Fruit fly (Drosophila melanogaster) whole organism, wandering third instar larva: ENCODE results near the gene barr.
A peak's percentile ranks its signal among the peaks of the same experiment; 100 is the strongest.

Experiments
- Abd-B ChIP-seq: fragments of >200 bp; optimal IDR thresholded peaks from 2 replicates; lab custom pipeline; 2017; ENCODE audit warnings: missing biosample characterization, missing genetic modification characterization
- CG32264 ChIP-seq: fragments of 200-800 bp; sonication (Bioruptor generic); optimal IDR thresholded peaks from 2 replicates; lab custom pipeline; 2016; ENCODE audit warnings: missing biosample characterization, missing genetic modification characterization
- CG9705 ChIP-seq: fragments of 200-800 bp; sonication (Bioruptor generic); optimal IDR thresholded peaks from 2 replicates; lab custom pipeline; 2018; ENCODE audit warnings: missing biosample characterization, mild to moderate bottlenecking, missing genetic modification characterization
- Dfd ChIP-seq: fragments of >200 bp; optimal IDR thresholded peaks from 2 replicates; lab custom pipeline; 2017; ENCODE audit warnings: missing biosample characterization, missing genetic modification characterization
- Dif ChIP-seq: fragments of 200-275, 200-300 bp; sonication (Bioruptor generic); optimal IDR thresholded peaks from 2 replicates; lab custom pipeline; 2018; ENCODE audit warnings: missing biosample characterization, missing genetic modification characterization; ENCODE audit not compliant: partially characterized antibody
- GATAd ChIP-seq: sonication (Bioruptor generic); optimal IDR thresholded peaks from 2 replicates; lab custom pipeline; 2016; ENCODE audit warnings: missing biosample characterization, missing genetic modification characterization
- HLH106 ChIP-seq: fragments of 200-800 bp; optimal IDR thresholded peaks from 3 replicates; lab custom pipeline; 2019; ENCODE audit warnings: missing biosample characterization, mild to moderate bottlenecking, missing genetic modification characterization, moderate library complexity
- Hnf4 ChIP-seq: fragments of 200-800 bp; sonication (Bioruptor generic); optimal IDR thresholded peaks from 2 replicates; lab custom pipeline; 2016; ENCODE audit warnings: missing biosample characterization, mild to moderate bottlenecking, missing genetic modification characterization
- Hr83 ChIP-seq: fragments of 200-300 bp; sonication (Bioruptor generic); optimal IDR thresholded peaks from 2 replicates; lab custom pipeline; 2016; ENCODE audit warnings: missing biosample characterization, mild to moderate bottlenecking, missing genetic modification characterization, moderate library complexity; ENCODE audit not compliant: poor library complexity, severe bottlenecking
- Jra ChIP-seq: sonication (Bioruptor generic); optimal IDR thresholded peaks from 2 replicates; lab custom pipeline; 2016; ENCODE audit warnings: missing biosample characterization, missing genetic modification characterization
- Myc ChIP-seq: fragments of >200 bp; optimal IDR thresholded peaks from 2 replicates; lab custom pipeline; 2017
- Rel ChIP-seq, 2 experiments: fragments of 200-800 bp; sonication (Bioruptor generic) in 1 of 2; optimal IDR thresholded peaks; 2 replicates in 1 of 2; 3 replicates in 1 of 2; lab custom pipeline; 2016 to 2019; ENCODE audit warnings: mild to moderate bottlenecking in 2 of 2, missing biosample characterization in 2 of 2, missing genetic modification characterization in 2 of 2, moderate library complexity in 1 of 2
- Sp1 ChIP-seq: fragments of 200-800 bp; sonication (Bioruptor generic); optimal IDR thresholded peaks from 3 replicates; lab custom pipeline; 2019; ENCODE audit warnings: missing biosample characterization, mild to moderate bottlenecking, missing genetic modification characterization, moderate library complexity
- Vsx2 ChIP-seq: fragments of 200-300, 225-300 bp; sonication (Bioruptor generic); optimal IDR thresholded peaks from 2 replicates; lab custom pipeline; 2018; ENCODE audit warnings: missing biosample characterization, missing genetic modification characterization; ENCODE audit not compliant: partially characterized antibody
- br ChIP-seq: fragments of 200-800 bp; sonication (Bioruptor generic); optimal IDR thresholded peaks from 2 replicates; lab custom pipeline; 2016; ENCODE audit warnings: missing biosample characterization, missing genetic modification characterization
- brk ChIP-seq: fragments of 200-800 bp; sonication (Bioruptor generic); optimal IDR thresholded peaks from 2 replicates; lab custom pipeline; 2016; ENCODE audit warnings: missing biosample characterization, mild to moderate bottlenecking, missing genetic modification characterization
- dl ChIP-seq, 2 experiments: fragments of 175-275, 200-275 bp in 1 of 2; fragments of 200-275 bp in 1 of 2; sonication (Bioruptor generic); optimal IDR thresholded peaks; lab custom pipeline; 2018; ENCODE audit warnings: mild to moderate bottlenecking in 2 of 2, missing biosample characterization in 2 of 2, missing genetic modification characterization in 2 of 2, moderate library complexity in 2 of 2; ENCODE audit not compliant: partially characterized antibody in 2 of 2, insufficient read depth in 1 of 2
- dmrt93B ChIP-seq: fragments of 200-800 bp; sonication (Bioruptor generic); optimal IDR thresholded peaks from 2 replicates; lab custom pipeline; 2018; ENCODE audit warnings: missing biosample characterization, mild to moderate bottlenecking, missing genetic modification characterization
- dsf ChIP-seq: sonication (Bioruptor generic); optimal IDR thresholded peaks from 2 replicates; lab custom pipeline; 2016; ENCODE audit warnings: missing biosample characterization, missing genetic modification characterization, borderline replicate concordance
- ey ChIP-seq: fragments of 200-800 bp; sonication (Bioruptor generic); optimal IDR thresholded peaks from 2 replicates; lab custom pipeline; 2016; ENCODE audit warnings: missing biosample characterization, missing genetic modification characterization
- foxo ChIP-seq, 2 experiments: fragments of 200-800 bp; sonication (Bioruptor generic); optimal IDR thresholded peaks; 2 replicates in 1 of 2; 3 replicates in 1 of 2; lab custom pipeline; 2016 to 2017; ENCODE audit warnings: missing biosample characterization in 2 of 2, missing genetic modification characterization in 2 of 2
- h ChIP-seq: fragments of 200-800 bp; sonication (Bioruptor generic); optimal IDR thresholded peaks from 3 replicates; lab custom pipeline; 2016; ENCODE audit warnings: missing biosample characterization, mild to moderate bottlenecking, missing genetic modification characterization
- jim ChIP-seq: fragments of 175-275, 200-325 bp; sonication (Bioruptor generic); optimal IDR thresholded peaks from 2 replicates; lab custom pipeline; 2016; ENCODE audit warnings: missing biosample characterization, mild to moderate bottlenecking, missing genetic modification characterization
- lola ChIP-seq: fragments of >200 bp; optimal IDR thresholded peaks from 2 replicates; lab custom pipeline; 2017; ENCODE audit warnings: missing biosample characterization, missing genetic modification characterization
- pan ChIP-seq: fragments of >200 bp; optimal IDR thresholded peaks from 2 replicates; lab custom pipeline; 2017
- psq ChIP-seq: fragments of 200-800 bp; sonication (Bioruptor generic); optimal IDR thresholded peaks from 3 replicates; lab custom pipeline; 2017; ENCODE audit warnings: missing biosample characterization, mild to moderate bottlenecking, missing genetic modification characterization, moderate library complexity
- rgr ChIP-seq: fragments of 200-800 bp; sonication (Bioruptor generic); optimal IDR thresholded peaks from 3 replicates; lab custom pipeline; 2016; ENCODE audit warnings: missing biosample characterization, mild to moderate bottlenecking, missing genetic modification characterization
- sv ChIP-seq: fragments of 200-800 bp; sonication (Bioruptor generic); optimal IDR thresholded peaks from 3 replicates; lab custom pipeline; 2016; ENCODE audit warnings: missing biosample characterization, missing genetic modification characterization
- tai ChIP-seq: sonication (Bioruptor generic); optimal IDR thresholded peaks from 2 replicates; lab custom pipeline; 2016; ENCODE audit warnings: missing biosample characterization, missing genetic modification characterization
- usp ChIP-seq: fragments of >200 bp; optimal IDR thresholded peaks from 2 replicates; lab custom pipeline; 2017; ENCODE audit warnings: missing biosample characterization, missing genetic modification characterization
- woc ChIP-seq: sonication (Bioruptor generic); optimal IDR thresholded peaks from 2 replicates; lab custom pipeline; 2016; ENCODE audit warnings: missing biosample characterization, mild to moderate bottlenecking, missing genetic modification characterization

Gene barr

dm6 chr2L:20104526-20104925, 43.4 kb upstream of the barr start:
- TF ChIP-seq Hnf4 (peak; percentile 7), Rel (GFP tag; optimal IDR thresholded peaks at IDR 0.05; lab: Kevin White, UChicago) (no peak), Rel (tag; optimal IDR thresholded peaks at IDR 0.05; lab: Kevin White, UChicago) (no peak), lola (GFP tag; lab: Kevin White, UChicago) (no peak), Hr83 (GFP tag; lab: Kevin White, UChicago) (no peak)
- TF ChIP-seq, all 38 proteins: peak for 1

dm6 chr2L:20104050-20104449, 42.9 kb upstream of the barr start, which contains the start of gene CG13970:
Gene CG13970, minus strand, starts transcription at chr2L:20104150.
- TF ChIP-seq h (GFP tag; lab: Kevin White, UChicago), result no peak
- TF ChIP-seq dmrt93B (GFP tag; lab: Kevin White, UChicago), result no peak
- no peak for TF ChIP-seq CG9705 (GFP tag; lab: Kevin White, UChicago)
- TF ChIP-seq GATAd (GFP tag; lab: Kevin White, UChicago), result no peak
- no peak for TF ChIP-seq psq (GFP tag; lab: Kevin White, UChicago)
- no peak for TF ChIP-seq usp (GFP tag; lab: Kevin White, UChicago)
- no peak for TF ChIP-seq dl (GFP tag; optimal IDR thresholded peaks at IDR 0.05; lab: Kevin White, UChicago; ENCODE audit: insufficient read depth in 1 of 2, partially characterized antibody in 2 of 2)
- no peak for TF ChIP-seq br (GFP tag; lab: Kevin White, UChicago)
- no peak for TF ChIP-seq Abd-B (GFP tag; lab: Kevin White, UChicago)

dm6 chr2L:20098194-20098593, 37.0 kb upstream of the barr start:
- TF ChIP-seq Abd-B (GFP tag; lab: Kevin White, UChicago) (no peak), Dif (peak; percentile 68)

dm6 chr2L:20097773-20098172, 36.6 kb upstream of the barr start:
- TF ChIP-seq Dfd (GFP tag; lab: Kevin White, UChicago) (peak; percentile 3), CG32264 (GFP tag; lab: Kevin White, UChicago) (no peak), foxo (GFP tag; optimal IDR thresholded peaks at IDR 0.05; lab: Kevin White, UChicago) (no peak), brk (GFP tag; lab: Kevin White, UChicago) (no peak)

- TF ChIP-seq rgr (GFP tag; lab: Kevin White, UChicago) (peak; percentile 19), br (GFP tag; lab: Kevin White, UChicago) (no peak), tai (GFP tag; lab: Kevin White, UChicago) (no peak), jim (GFP tag; lab: Kevin White, UChicago) (no peak), CG9705 (GFP tag; lab: Kevin White, UChicago) (no peak), HLH106 (tag; lab: Kevin White, UChicago) (peak; percentile 63), dsf (no peak), Sp1 (GFP tag; lab: Kevin White, UChicago) (peak; percentile 16), dl (GFP tag; optimal IDR thresholded peaks at IDR 0.05; lab: Kevin White, UChicago; ENCODE audit: insufficient read depth in 1 of 2, partially characterized antibody in 2 of 2) (no peak), CG32264 (GFP tag; lab: Kevin White, UChicago) (no peak), ey (no peak), Hnf4 (peak; percentile 37), h (GFP tag; lab: Kevin White, UChicago) (peak; percentile 42), Myc (lab: Kevin White, UChicago) (no peak), lola (GFP tag; lab: Kevin White, UChicago) (no peak), pan (lab: Kevin White, UChicago) (no peak), Hr83 (GFP tag; lab: Kevin White, UChicago) (no peak), Vsx2 (no peak), foxo (GFP tag; optimal IDR thresholded peaks at IDR 0.05; lab: Kevin White, UChicago) (peak in 1 of 2 experiments; percentile 52), Jra (GFP tag; lab: Kevin White, UChicago) (no peak), psq (GFP tag; lab: Kevin White, UChicago) (peak; percentile 6), sv (GFP tag; lab: Kevin White, UChicago) (no peak), woc (GFP tag; lab: Kevin White, UChicago) (peak; percentile 46), Abd-B (GFP tag; lab: Kevin White, UChicago) (no peak), Rel (GFP tag; optimal IDR thresholded peaks at IDR 0.05; lab: Kevin White, UChicago) (no peak), Rel (tag; optimal IDR thresholded peaks at IDR 0.05; lab: Kevin White, UChicago) (peak; percentile 91)
Observed at dm6 chr2L:20097105-20097631, 36.0 kb upstream of the barr start, which contains the start of the genes mRpS18B and Kua. Gene mRpS18B, minus strand, starts transcription at chr2L:20097253. Gene Kua, plus strand, starts transcription at chr2L:20097581.
